Worm (Caenorhabditis elegans) whole organism, L4 larva: ENCODE results near the gene apc-11.

Experiments used
- aha-1 ChIP-seq: fragments of 150-350 bp; peaks from one replicate; lab custom pipeline; 2014; ENCODE audit warnings: missing biosample characterization, missing genetic modification characterization
- dpl-1 ChIP-seq: fragments of 150-350 bp; optimal IDR thresholded peaks from 2 replicates; lab custom pipeline; 2014; ENCODE audit warnings: missing biosample characterization, missing genetic modification reagents, missing genetic modification characterization
- lin-15B ChIP-seq: fragments of 150-350 bp; sonication (generic microtip); optimal IDR thresholded peaks from 3 replicates; lab custom pipeline; 2014; ENCODE audit warnings: missing biosample characterization, missing genetic modification characterization
- lin-39 ChIP-seq: fragments of 150-350 bp; optimal IDR thresholded peaks from 2 replicates; lab custom pipeline; 2014; ENCODE audit warnings: missing biosample characterization, missing genetic modification reagents, missing genetic modification characterization
- lsy-2 ChIP-seq, 2 experiments: fragments of 150-350 bp in 1 of 2; sonication (generic microtip) in 1 of 2; optimal IDR thresholded peaks; 2 replicates each; lab custom pipeline; 2014 to 2017; ENCODE audit warnings: missing biosample characterization in 2 of 2, missing genetic modification characterization in 2 of 2
- mdt-29 ChIP-seq: fragments of 200-800 bp; sonication (Bioruptor generic); IDR thresholded peaks from 2 replicates; pipeline ENCODE4 v1.3.6; 2022; ENCODE audit warnings: missing genetic modification reagents, missing genetic modification characterization, missing compliant biosample characterization
- nhr-28 ChIP-seq: fragments of 150-350 bp; optimal IDR thresholded peaks from 2 replicates; lab custom pipeline; 2014; ENCODE audit warnings: missing biosample characterization, missing genetic modification characterization
- nhr-42 ChIP-seq: fragments of 200-800 bp; sonication (Bioruptor generic); IDR thresholded peaks from 2 replicates; pipeline ENCODE4 v1.3.6; 2022; ENCODE audit warnings: missing genetic modification characterization, missing compliant biosample characterization
- pqm-1 ChIP-seq: sonication (generic microtip); optimal IDR thresholded peaks from 2 replicates; lab custom pipeline; 2017; ENCODE audit warnings: missing biosample characterization, missing genetic modification characterization
- skn-1 ChIP-seq: fragments of 150-350 bp; optimal IDR thresholded peaks from 2 replicates; lab custom pipeline; 2014; ENCODE audit warnings: missing biosample characterization, missing genetic modification characterization
- zag-1 ChIP-seq: fragments of 150-350 bp; optimal IDR thresholded peaks from 2 replicates; lab custom pipeline; 2014; ENCODE audit warnings: missing biosample characterization, missing genetic modification characterization

- no peak for TF ChIP-seq aha-1 (tag; lab: Kevin White, UChicago)
- no peak for TF ChIP-seq lin-39
- peak in 1 of 2 experiments; percentile 62 for TF ChIP-seq lsy-2 (tag; optimal IDR thresholded peaks at IDR 0.05; lab: Kevin White, UChicago)
- no peak for TF ChIP-seq pqm-1 (tag; lab: Kevin White, UChicago)
- TF ChIP-seq zag-1 (tag; lab: Kevin White, UChicago), result no peak
- no peak for TF ChIP-seq mdt-29 (GFP tag; lab: Robert Waterston, UW)
- TF ChIP-seq lin-15B (tag; lab: Kevin White, UChicago), result no peak
- peak; percentile 47 for TF ChIP-seq dpl-1 (GFP tag; lab: Kevin White, UChicago)
- no peak for TF ChIP-seq nhr-42 (GFP tag; lab: Robert Waterston, UW)
- peak; percentile 38 for TF ChIP-seq nhr-28 (tag; lab: Kevin White, UChicago)
- TF ChIP-seq skn-1, result no peak
Measured at ce11 chrIII:4578385-4578903, 15.8 kb downstream of the apc-11 start, which contains the start of the genes sel-5 and wdr-48.
